Worm (Caenorhabditis elegans): Measurements from ENCODE around the gene ceh-88.

The ceh-88 gene

ce11 chrIV:17328834-17329233 lies at the start of gene ceh-88:
Gene ceh-88, plus strand, starts transcription at chrIV:17329188.
- TF ChIP-seq cog-1 (tag; optimal IDR thresholded peaks at IDR 0.05) (no peak), flt-1 (GFP tag; IDR thresholded peaks at IDR 0.05) (no peak)

ce11 chrIV:17279592-17280440 lies 49.2 kb upstream of the ceh-88 start:
- no peak for TF ChIP-seq ztf-29 (GFP tag; IDR thresholded peaks at IDR 0.05)
- no peak for TF ChIP-seq tab-1 (GFP tag; IDR thresholded peaks at IDR 0.05)
- TF ChIP-seq klf-2 (GFP tag; conservative IDR thresholded peaks at IDR 0.05): no peak
- TF ChIP-seq med-1 (GFP tag; optimal IDR thresholded peaks at IDR 0.05; ENCODE audit: insufficient read depth): no peak

- TF ChIP-seq T22C8.4 (GFP tag; IDR thresholded peaks at IDR 0.05) (no peak), ztf-29 (GFP tag; IDR thresholded peaks at IDR 0.05) (no peak), med-1 (GFP tag; optimal IDR thresholded peaks at IDR 0.05; ENCODE audit: insufficient read depth) (no peak)
Observed at ce11 chrIV:17280441-17280939, 48.5 kb upstream of the ceh-88 start.

ce11 chrIV:17281060-17282021 lies 47.6 kb upstream of the ceh-88 start:
- TF ChIP-seq tab-1 (GFP tag; IDR thresholded peaks at IDR 0.05) (no peak), ref-1 (GFP tag; conservative IDR thresholded peaks at IDR 0.05) (no peak), flt-1 (GFP tag; IDR thresholded peaks at IDR 0.05) (no peak), cog-1 (tag; optimal IDR thresholded peaks at IDR 0.05) (no peak), ztf-23 (GFP tag; IDR thresholded peaks at IDR 0.05) (no peak), ztf-29 (GFP tag; IDR thresholded peaks at IDR 0.05) (no peak), T22C8.4 (GFP tag; IDR thresholded peaks at IDR 0.05) (no peak), klf-2 (GFP tag; conservative IDR thresholded peaks at IDR 0.05) (no peak), med-1 (GFP tag; optimal IDR thresholded peaks at IDR 0.05; ENCODE audit: insufficient read depth) (no peak)

- no peak for TF ChIP-seq T22C8.4 (GFP tag; IDR thresholded peaks at IDR 0.05)
Observed at ce11 chrIV:17284099-17284498, 44.9 kb upstream of the ceh-88 start, which contains the start of gene nra-1. Gene nra-1, minus strand, starts transcription at chrIV:17284199.

- TF ChIP-seq tab-1 (GFP tag; IDR thresholded peaks at IDR 0.05) (no peak), med-1 (GFP tag; optimal IDR thresholded peaks at IDR 0.05; ENCODE audit: insufficient read depth) (no peak), klf-2 (GFP tag; conservative IDR thresholded peaks at IDR 0.05) (no peak), flt-1 (GFP tag; IDR thresholded peaks at IDR 0.05) (no peak), cog-1 (tag; optimal IDR thresholded peaks at IDR 0.05) (no peak)
Observed at ce11 chrIV:17285263-17285662, 43.7 kb upstream of the ceh-88 start.

ce11 chrIV:17287908-17288675 lies 40.9 kb upstream of the ceh-88 start, which contains the start of gene zipt-7.1:
Gene zipt-7.1, minus strand, starts transcription at chrIV:17288139.
- TF ChIP-seq T22C8.4 (GFP tag; IDR thresholded peaks at IDR 0.05) (no peak), med-1 (GFP tag; optimal IDR thresholded peaks at IDR 0.05; ENCODE audit: insufficient read depth) (no peak), klf-2 (GFP tag; conservative IDR thresholded peaks at IDR 0.05) (no peak), ztf-29 (GFP tag; IDR thresholded peaks at IDR 0.05) (no peak), flt-1 (GFP tag; IDR thresholded peaks at IDR 0.05) (no peak), tab-1 (GFP tag; IDR thresholded peaks at IDR 0.05) (no peak), cog-1 (tag; optimal IDR thresholded peaks at IDR 0.05) (no peak), ztf-23 (GFP tag; IDR thresholded peaks at IDR 0.05) (no peak), ref-1 (GFP tag; conservative IDR thresholded peaks at IDR 0.05) (no peak)

ce11 chrIV:17291629-17292199 lies 37.3 kb upstream of the ceh-88 start, which contains the start of the genes T28F3.11 and slc-17.4:
Gene T28F3.11, minus strand, starts transcription at chrIV:17291679.
Gene slc-17.4, minus strand, starts transcription at chrIV:17291733.
- no peak for TF ChIP-seq flt-1 (GFP tag; IDR thresholded peaks at IDR 0.05)
- TF ChIP-seq ztf-29 (GFP tag; IDR thresholded peaks at IDR 0.05): no peak
- TF ChIP-seq med-1 (GFP tag; optimal IDR thresholded peaks at IDR 0.05; ENCODE audit: insufficient read depth): no peak
- no peak for TF ChIP-seq ref-1 (GFP tag; conservative IDR thresholded peaks at IDR 0.05)
- TF ChIP-seq cog-1 (tag; optimal IDR thresholded peaks at IDR 0.05): no peak
- TF ChIP-seq klf-2 (GFP tag; conservative IDR thresholded peaks at IDR 0.05): no peak
- TF ChIP-seq tab-1 (GFP tag; IDR thresholded peaks at IDR 0.05): no peak
- no peak for TF ChIP-seq ztf-23 (GFP tag; IDR thresholded peaks at IDR 0.05)
- TF ChIP-seq T22C8.4 (GFP tag; IDR thresholded peaks at IDR 0.05): no peak

- no peak for TF ChIP-seq tab-1 (GFP tag; IDR thresholded peaks at IDR 0.05)
- no peak for TF ChIP-seq ztf-29 (GFP tag; IDR thresholded peaks at IDR 0.05)
- TF ChIP-seq T22C8.4 (GFP tag; IDR thresholded peaks at IDR 0.05): no peak
- no peak for TF ChIP-seq med-1 (GFP tag; optimal IDR thresholded peaks at IDR 0.05; ENCODE audit: insufficient read depth)
- no peak for TF ChIP-seq cog-1 (tag; optimal IDR thresholded peaks at IDR 0.05)
- TF ChIP-seq klf-2 (GFP tag; conservative IDR thresholded peaks at IDR 0.05): no peak
- no peak for TF ChIP-seq ztf-23 (GFP tag; IDR thresholded peaks at IDR 0.05)
- TF ChIP-seq ref-1 (GFP tag; conservative IDR thresholded peaks at IDR 0.05): no peak
- no peak for TF ChIP-seq flt-1 (GFP tag; IDR thresholded peaks at IDR 0.05)
Observed at ce11 chrIV:17292350-17292749, 36.6 kb upstream of the ceh-88 start.
